Worm (Caenorhabditis elegans): ENCODE data around the gene ZC168.2.

The ZC168.2 gene

DNA sequence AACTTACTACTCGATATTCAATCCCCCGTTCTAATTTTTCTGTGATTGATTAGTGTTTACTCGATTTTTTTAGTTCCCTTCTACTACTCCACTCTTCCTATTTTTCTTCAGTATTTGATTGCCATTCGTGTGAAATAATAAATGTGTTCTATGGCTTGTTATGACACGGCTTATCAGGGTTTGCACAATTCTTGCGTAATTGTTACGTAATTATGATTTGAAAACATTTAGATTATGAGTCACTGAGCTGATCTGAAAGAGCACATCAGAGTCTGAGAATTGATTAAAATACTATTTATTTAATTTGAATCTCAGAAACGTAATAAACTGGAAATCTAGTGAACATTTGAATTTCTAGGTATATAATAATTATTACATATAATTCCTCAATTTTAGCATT is 49.8 kb downstream of the ZC168.2 start:
- no peak for TF ChIP-seq klf-2 (GFP tag; conservative IDR thresholded peaks at IDR 0.05)
- TF ChIP-seq cog-1 (tag; optimal IDR thresholded peaks at IDR 0.05), result no peak
- no peak for TF ChIP-seq med-1 (GFP tag; optimal IDR thresholded peaks at IDR 0.05; ENCODE audit: insufficient read depth)
- TF ChIP-seq ztf-23 (GFP tag; IDR thresholded peaks at IDR 0.05), result no peak
- no peak for TF ChIP-seq ref-1 (GFP tag; conservative IDR thresholded peaks at IDR 0.05)
- no peak for TF ChIP-seq ztf-29 (GFP tag; IDR thresholded peaks at IDR 0.05)
- TF ChIP-seq T22C8.4 (GFP tag; IDR thresholded peaks at IDR 0.05), result no peak
- no peak for TF ChIP-seq flt-1 (GFP tag; IDR thresholded peaks at IDR 0.05)
- TF ChIP-seq tab-1 (GFP tag; IDR thresholded peaks at IDR 0.05), result no peak

DNA sequence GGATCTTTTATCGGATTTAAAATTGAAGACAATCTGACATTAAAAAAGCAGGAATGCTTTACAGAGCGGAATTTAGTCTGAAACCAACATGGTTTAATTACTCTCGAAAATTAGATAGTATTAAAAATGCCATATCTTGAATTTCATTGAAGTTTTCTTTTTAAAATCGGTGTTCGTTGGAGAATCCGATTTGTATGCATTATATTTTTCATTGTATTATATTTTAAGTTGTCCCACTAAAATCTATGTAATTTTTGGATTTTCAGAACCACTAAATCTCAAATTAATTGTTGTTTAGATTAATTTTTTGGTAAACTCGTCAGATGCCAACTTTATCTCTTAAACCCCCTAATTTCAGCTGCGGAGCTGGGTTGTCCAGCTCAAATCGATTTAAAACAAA is 50.7 kb downstream of the ZC168.2 start:
- TF ChIP-seq cog-1 (tag; optimal IDR thresholded peaks at IDR 0.05), result no peak
- no peak for TF ChIP-seq T22C8.4 (GFP tag; IDR thresholded peaks at IDR 0.05)
- no peak for TF ChIP-seq ref-1 (GFP tag; conservative IDR thresholded peaks at IDR 0.05)
- no peak for TF ChIP-seq med-1 (GFP tag; optimal IDR thresholded peaks at IDR 0.05; ENCODE audit: insufficient read depth)
- TF ChIP-seq flt-1 (GFP tag; IDR thresholded peaks at IDR 0.05), result no peak
- no peak for TF ChIP-seq ztf-23 (GFP tag; IDR thresholded peaks at IDR 0.05)
- no peak for TF ChIP-seq tab-1 (GFP tag; IDR thresholded peaks at IDR 0.05)
- TF ChIP-seq klf-2 (GFP tag; conservative IDR thresholded peaks at IDR 0.05), result no peak
- TF ChIP-seq ztf-29 (GFP tag; IDR thresholded peaks at IDR 0.05), result no peak

Measured in whole organism, midembryonic.